Fruit fly (Drosophila melanogaster) whole organism, prepupa: ENCODE measurements around the gene CG11714.

Experiments used
- Blimp-1 ChIP-seq: fragments of 200-800 bp; sonication (Bioruptor generic); optimal IDR thresholded peaks from 3 replicates; lab custom pipeline; 2017; ENCODE audit warnings: missing biosample characterization, missing genetic modification characterization, mild to moderate bottlenecking, moderate library complexity, missing genetic modification reagents
- CG31627 ChIP-seq: fragments of 200-800 bp; sonication (Bioruptor generic); optimal IDR thresholded peaks from 3 replicates; lab custom pipeline; 2016; ENCODE audit warnings: missing biosample characterization, missing genetic modification characterization
- CG8319 ChIP-seq: fragments of 200-800 bp; sonication (Bioruptor generic); optimal IDR thresholded peaks from 3 replicates; lab custom pipeline; 2016; ENCODE audit warnings: missing biosample characterization, missing genetic modification characterization
- eg ChIP-seq: fragments of 200-800 bp; sonication (Bioruptor generic); IDR thresholded peaks from 3 replicates; pipeline ENCODE4 v1.3.6; 2022; ENCODE audit warnings: missing biosample characterization, missing genetic modification characterization
- spab ChIP-seq: fragments of 200-800 bp; sonication (Bioruptor generic); optimal IDR thresholded peaks from 2 replicates; lab custom pipeline; 2017; ENCODE audit warnings: missing biosample characterization, mild to moderate bottlenecking, missing genetic modification characterization, missing genetic modification reagents

DNA sequence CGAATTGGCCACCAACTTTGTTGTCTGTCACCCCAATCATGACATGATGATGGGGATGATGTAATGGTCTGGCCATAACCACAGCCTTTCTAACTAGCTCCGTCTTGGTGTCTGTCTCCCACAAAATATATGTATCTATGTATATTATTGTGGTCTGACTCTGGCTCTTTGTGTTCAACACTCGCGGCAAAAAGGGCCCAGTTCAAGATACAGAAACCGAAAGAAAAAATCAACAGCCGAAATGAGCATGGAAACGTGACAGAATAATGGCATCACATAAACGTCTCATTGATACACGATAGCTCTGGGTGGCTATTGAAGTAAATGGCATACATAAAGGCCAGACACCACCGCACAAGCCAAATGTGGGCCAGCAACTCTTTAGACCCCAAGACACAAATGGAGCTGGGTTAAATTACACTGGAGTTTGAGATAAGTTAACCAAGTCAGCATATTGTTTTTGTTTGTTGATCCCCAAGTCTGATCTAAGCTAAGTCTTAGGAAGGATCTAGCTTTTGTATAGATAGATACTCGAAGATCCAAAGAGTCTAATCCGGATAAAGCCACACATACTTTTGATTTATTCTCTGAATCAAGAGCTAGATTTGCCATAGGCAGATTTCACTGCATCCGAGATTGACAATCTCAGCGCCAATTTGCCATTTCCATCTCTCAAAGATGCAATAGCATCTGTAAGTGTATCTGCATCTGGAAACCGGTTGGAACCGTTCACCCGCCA lies 9.7 kb upstream of the CG11714 start:
- TF ChIP-seq CG31627 (GFP tag; lab: Kevin White, UChicago) (no peak), spab (GFP tag; lab: Kevin White, UChicago) (no peak), Blimp-1 (GFP tag; lab: Kevin White, UChicago) (no peak), CG8319 (GFP tag; lab: Kevin White, UChicago) (no peak), eg (GFP tag; lab: Robert Waterston, UW) (no peak)
